Fruit fly (Drosophila melanogaster): ENCODE measurements around the gene CG3407.

The CG3407 gene

dm6 chr2L:3836440-3836890 is 23.3 kb upstream of the CG3407 start, which contains the start of gene slp2:
slp2 (plus strand) TSS chr2L:3836840.
- TF ChIP-seq CG1832 (GFP tag; optimal IDR thresholded peaks at IDR 0.05) (peak; percentile 83), CG10543 (GFP tag; optimal IDR thresholded peaks at IDR 0.05) (no peak), Med (GFP tag) (peak; percentile 40), sr (GFP tag; IDR thresholded peaks at IDR 0.05) (0 out of 3 replicates have a peak, but pooled peaks have one; percentile 33), CG7556 (GFP tag; optimal IDR thresholded peaks at IDR 0.05) (no peak), jigr1 (GFP tag; IDR thresholded peaks at IDR 0.05) (no peak), pros (GFP tag; optimal IDR thresholded peaks at IDR 0.05) (peak; percentile 69), CG11093 (GFP tag; IDR thresholded peaks at IDR 0.05) (no peak), Tbp (GFP tag; optimal IDR thresholded peaks at IDR 0.05) (no peak), CoRest (tag; optimal IDR thresholded peaks at IDR 0.05) (peak; percentile 5), CG15011 (GFP tag; optimal IDR thresholded peaks at IDR 0.05) (no peak), btn (GFP tag; optimal IDR thresholded peaks at IDR 0.05) (no peak), CkIIα-i1 (GFP tag; IDR thresholded peaks at IDR 0.05) (no peak), Nf-YB (GFP tag; optimal IDR thresholded peaks at IDR 0.05) (peak; percentile 99), CG6683 (GFP tag; optimal IDR thresholded peaks at IDR 0.05) (no peak), Deaf1 (tag; optimal IDR thresholded peaks at IDR 0.05) (peak; percentile 97), CG4360 (GFP tag; IDR thresholded peaks at IDR 0.05) (peak; percentile 1; the same call in 1 of the 2 replicates), CG6791 (GFP tag; IDR thresholded peaks at IDR 0.05; ENCODE audit: partially characterized antibody) (no peak), nerfin-1 (tag; optimal IDR thresholded peaks at IDR 0.05) (peak; percentile 11), lov (optimal IDR thresholded peaks at IDR 0.05) (no peak), lov (GFP tag; IDR thresholded peaks at IDR 0.05) (peak; percentile 19; the same call in 1 of the 3 replicates), CG12219 (GFP tag; optimal IDR thresholded peaks at IDR 0.05) (no peak), CG8281 (tag; optimal IDR thresholded peaks at IDR 0.05) (no peak), sens-2 (GFP tag; IDR thresholded peaks at IDR 0.05) (0 out of 2 replicates have a peak, but pooled peaks have one; percentile 14), al (GFP tag; IDR thresholded peaks at IDR 0.05) (no peak), mld (GFP tag; IDR thresholded peaks at IDR 0.05; ENCODE audit: partially characterized antibody) (no peak), Ada2b (GFP tag; IDR thresholded peaks at IDR 0.05) (no peak), CG6254 (GFP tag; optimal IDR thresholded peaks at IDR 0.05) (peak; percentile 65), CG10321 (GFP tag; IDR thresholded peaks at IDR 0.05) (peak; percentile 79), CG3847 (GFP tag; IDR thresholded peaks at IDR 0.05) (no peak), Ptx1 (GFP tag; IDR thresholded peaks at IDR 0.05) (no peak), CG1529 (GFP tag; optimal IDR thresholded peaks at IDR 0.05) (no peak), CG14965 (GFP tag; optimal IDR thresholded peaks at IDR 0.05; ENCODE audit: borderline replicate concordance) (no peak), Nf-YC (tag; optimal IDR thresholded peaks at IDR 0.05) (peak; percentile 98), D19B (GFP tag; optimal IDR thresholded peaks at IDR 0.05) (no peak), CG17912 (GFP tag; optimal IDR thresholded peaks at IDR 0.05) (no peak), ash1 (GFP tag; optimal IDR thresholded peaks at IDR 0.05) (peak; percentile 45), B-H1 (GFP tag; IDR thresholded peaks at IDR 0.05) (no peak), CG12155 (GFP tag; optimal IDR thresholded peaks at IDR 0.05) (no peak), Dll (GFP tag; IDR thresholded peaks at IDR 0.05; ENCODE audit: partially characterized antibody) (0 out of 4 replicates have a peak, but pooled peaks have one; percentile 16), CG4424 (GFP tag; optimal IDR thresholded peaks at IDR 0.05) (no peak), Meics (GFP tag; optimal IDR thresholded peaks at IDR 0.05) (no peak), chinmo (GFP tag; IDR thresholded peaks at IDR 0.05; ENCODE audit: partially characterized antibody) (0 out of 4 replicates have a peak, but pooled peaks have one; percentile 16), kni (GFP tag; optimal IDR thresholded peaks at IDR 0.05) (peak; percentile 72), z (GFP tag; IDR thresholded peaks at IDR 0.05) (no peak), Rx (GFP tag; IDR thresholded peaks at IDR 0.05) (no peak), sens (GFP tag) (peak; percentile 78), vvl (GFP tag; IDR thresholded peaks at IDR 0.05) (peak; percentile 39; the same call in 1 of the 2 replicates), Dbx (GFP tag; IDR thresholded peaks at IDR 0.05) (no peak), gcm (GFP tag; optimal IDR thresholded peaks at IDR 0.05) (peak; percentile 18), Adf1 (GFP tag; IDR thresholded peaks at IDR 0.05) (peak; percentile 39; the same call in 1 of the 2 replicates)

Data from whole organism, embryonic.